Worm (Caenorhabditis elegans) whole organism, L4 larva: ENCODE results near the gene tsen-54.

Experiments
- aha-1 ChIP-seq: fragments of 150-350 bp; peaks from one replicate; lab custom pipeline; 2014; ENCODE audit warnings: missing biosample characterization, missing genetic modification characterization
- ces-1 ChIP-seq: fragments of 150-350 bp; sonication (generic microtip); optimal IDR thresholded peaks from 4 replicates; lab custom pipeline; 2014; ENCODE audit warnings: missing biosample characterization, missing genetic modification reagents, missing genetic modification characterization
- lsy-2 ChIP-seq, 2 experiments: fragments of 150-350 bp in 1 of 2; sonication (generic microtip) in 1 of 2; optimal IDR thresholded peaks; 2 replicates each; lab custom pipeline; 2014 to 2017; ENCODE audit warnings: missing biosample characterization in 2 of 2, missing genetic modification characterization in 2 of 2
- unc-39 ChIP-seq: sonication (generic microtip); optimal IDR thresholded peaks from 2 replicates; lab custom pipeline; 2017; ENCODE audit warnings: missing biosample characterization, missing genetic modification characterization
- unc-62 ChIP-seq, 3 experiments: fragments of 150-350 bp in 1 of 3; sonication (generic microtip); optimal IDR thresholded peaks in 2 of 3; peaks in 1 of 3; 1 replicate in 1 of 3; 2 replicates in 2 of 3; lab custom pipeline; 2014 to 2017; ENCODE audit warnings: missing biosample characterization in 3 of 3, missing genetic modification characterization in 3 of 3, missing genetic modification reagents in 3 of 3, missing genotype in 1 of 3

DNA sequence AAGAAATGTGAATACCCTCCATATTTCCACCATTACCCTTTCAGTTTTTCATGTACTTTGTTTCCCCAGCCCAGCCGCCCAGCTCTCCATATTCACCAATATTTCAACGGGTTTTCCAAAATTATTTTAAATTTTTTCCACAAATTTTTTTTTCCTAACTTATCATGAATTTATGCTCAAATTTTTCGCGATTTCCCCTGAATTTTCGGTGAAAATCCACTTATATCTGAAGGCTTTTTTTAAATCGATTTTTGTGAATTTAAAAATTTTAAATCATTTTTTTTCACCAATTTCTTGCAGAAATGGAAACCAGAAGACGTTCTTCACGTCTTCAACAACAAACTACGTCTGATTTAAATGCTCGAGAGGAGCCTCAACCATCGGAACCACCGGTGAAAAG lies 44.8 kb downstream of the tsen-54 start, which contains the start of gene xpc-1:
- no peak for TF ChIP-seq unc-62 (GFP tag; optimal IDR thresholded peaks at IDR 0.05 in 1 of 2; lab: Kevin White, UChicago)
- TF ChIP-seq unc-62 (tag; optimal IDR thresholded peaks at IDR 0.05; lab: Kevin White, UChicago): no peak
- no peak for TF ChIP-seq lsy-2 (tag; optimal IDR thresholded peaks at IDR 0.05; lab: Kevin White, UChicago)
- no peak for TF ChIP-seq unc-39 (tag; lab: Kevin White, UChicago)
- no peak for TF ChIP-seq aha-1
- no peak for TF ChIP-seq ces-1 (GFP tag; lab: Kevin White, UChicago)
